Fruit fly (Drosophila melanogaster) whole organism, embryonic: ENCODE results near the gene Shmt.

ENCODE experiments used
- Blimp-1 ChIP-seq: fragments of 200-800 bp; sonication (Bioruptor generic); optimal IDR thresholded peaks from 3 replicates; lab custom pipeline; 2018; ENCODE audit warnings: missing biosample characterization, missing genetic modification characterization, mild to moderate bottlenecking, moderate library complexity, missing genetic modification reagents
- CG13624 ChIP-seq: fragments of 200-800 bp; sonication (Bioruptor generic); optimal IDR thresholded peaks from 2 replicates; lab custom pipeline; 2016; ENCODE audit warnings: missing biosample characterization, missing genetic modification characterization
- CG17328 ChIP-seq: fragments of 200-800 bp; sonication (Bioruptor generic); IDR thresholded peaks from 2 replicates; pipeline ENCODE4 v1.3.6; 2022; ENCODE audit warnings: missing biosample characterization, missing genetic modification characterization
- CG17829 ChIP-seq: fragments of 200-800 bp; optimal IDR thresholded peaks from 2 replicates; lab custom pipeline; 2019; ENCODE audit warnings: missing biosample characterization, mild to moderate bottlenecking, missing genetic modification characterization, moderate library complexity
- CG2129 ChIP-seq: fragments of 200-800 bp; sonication (Bioruptor generic); IDR thresholded peaks from 2 replicates; pipeline ENCODE4 v1.3.6; 2022; ENCODE audit warnings: missing biosample characterization, missing genetic modification characterization; ENCODE audit not compliant: partially characterized antibody
- CG30403 ChIP-seq: fragments of 200-800 bp; sonication (Bioruptor generic); optimal IDR thresholded peaks from 3 replicates; lab custom pipeline; 2016; ENCODE audit warnings: missing biosample characterization, missing genetic modification characterization
- CG3838 ChIP-seq: fragments of 200-800 bp; sonication (Bioruptor generic); optimal IDR thresholded peaks from 3 replicates; lab custom pipeline; 2016; ENCODE audit warnings: missing biosample characterization, missing genetic modification characterization
- CG3995 ChIP-seq: fragments of 200-800 bp; sonication (Bioruptor generic); optimal IDR thresholded peaks from 3 replicates; lab custom pipeline; 2016; ENCODE audit warnings: missing biosample characterization, missing genetic modification characterization
- CG4328 ChIP-seq: fragments of 200-800 bp; sonication (Bioruptor generic); optimal IDR thresholded peaks from 3 replicates; lab custom pipeline; 2017; ENCODE audit warnings: missing biosample characterization, missing genetic modification reagents, missing genetic modification characterization
- CG43689 ChIP-seq: fragments of 200-800 bp; sonication (Bioruptor generic); IDR thresholded peaks from 2 replicates; pipeline ENCODE4 v1.3.6; 2022; ENCODE audit warnings: missing biosample characterization, missing genetic modification characterization
- CG7372 ChIP-seq: fragments of 200-800 bp; sonication (Bioruptor generic); IDR thresholded peaks from 2 replicates; pipeline ENCODE4 v1.3.6; 2022; ENCODE audit warnings: missing biosample characterization, missing genetic modification characterization
- CG7963 ChIP-seq: fragments of 200-800 bp; sonication (Bioruptor generic); IDR thresholded peaks from 3 replicates; pipeline ENCODE4 v1.3.6; 2022; ENCODE audit warnings: missing biosample characterization, missing genetic modification characterization; ENCODE audit not compliant: partially characterized antibody
- CG8359 ChIP-seq: fragments of 200-800 bp; sonication (Bioruptor generic); optimal IDR thresholded peaks from 2 replicates; lab custom pipeline; 2017; ENCODE audit warnings: missing biosample characterization, mild to moderate bottlenecking, missing genetic modification characterization, borderline replicate concordance
- CG8478 ChIP-seq: fragments of >200 bp; optimal IDR thresholded peaks from 2 replicates; lab custom pipeline; 2018
- D19A ChIP-seq: fragments of 200-800 bp; optimal IDR thresholded peaks from 3 replicates; lab custom pipeline; 2019; ENCODE audit warnings: missing biosample characterization, mild to moderate bottlenecking, missing genetic modification characterization, moderate library complexity
- Dek ChIP-seq: fragments of 200-800 bp; sonication (Bioruptor generic); optimal IDR thresholded peaks from 3 replicates; lab custom pipeline; 2019; ENCODE audit warnings: missing biosample characterization, mild to moderate bottlenecking, missing genetic modification characterization, moderate library complexity
- Dfd ChIP-seq, 2 experiments: fragments of >200 bp; optimal IDR thresholded peaks; 2 replicates each; lab custom pipeline; 2017; ENCODE audit warnings: missing biosample characterization in 2 of 2, missing genetic modification characterization in 2 of 2
- H15 ChIP-seq: fragments of 200-800 bp; sonication (Bioruptor generic); IDR thresholded peaks from 3 replicates; pipeline ENCODE4 v1.3.6; 2022; ENCODE audit warnings: missing biosample characterization, missing genetic modification characterization
- H2.0 ChIP-seq: fragments of 200-800 bp; sonication (Bioruptor generic); IDR thresholded peaks from 2 replicates; pipeline ENCODE4 v1.3.6; 2022; ENCODE audit warnings: missing biosample characterization, missing genetic modification characterization
- HLH54F ChIP-seq: fragments of 200-800 bp; sonication (Bioruptor generic); optimal IDR thresholded peaks from 3 replicates; lab custom pipeline; 2016; ENCODE audit warnings: missing biosample characterization, missing genetic modification characterization
- HLHmδ ChIP-seq: fragments of 200-800 bp; sonication (Bioruptor generic); optimal IDR thresholded peaks from 2 replicates; lab custom pipeline; 2018; ENCODE audit warnings: missing biosample characterization, mild to moderate bottlenecking, missing genetic modification characterization, moderate library complexity
- Hmx ChIP-seq: fragments of 200-800 bp; sonication (Bioruptor generic); optimal IDR thresholded peaks from 2 replicates; lab custom pipeline; 2016; ENCODE audit warnings: missing biosample characterization, missing genetic modification characterization
- Hr39 ChIP-seq: fragments of >200 bp; optimal IDR thresholded peaks from 2 replicates; lab custom pipeline; 2017
- Sox102F ChIP-seq: fragments of 200-800 bp; sonication (Bioruptor generic); optimal IDR thresholded peaks from 2 replicates; lab custom pipeline; 2018; ENCODE audit warnings: missing biosample characterization, mild to moderate bottlenecking, missing genetic modification characterization, moderate library complexity
- Spps ChIP-seq: fragments of 200-800 bp; sonication (Bioruptor generic); optimal IDR thresholded peaks from 2 replicates; lab custom pipeline; 2018; ENCODE audit warnings: missing biosample characterization, mild to moderate bottlenecking, missing genetic modification characterization
- Stat92E ChIP-seq, 3 experiments: fragments of >200 bp in 2 of 3; fragments of 200-800 bp in 1 of 3; sonication (Bioruptor generic) in 1 of 3; optimal IDR thresholded peaks; 2 replicates each; lab custom pipeline; 2017 to 2019; ENCODE audit warnings: missing biosample characterization in 3 of 3, missing genetic modification characterization in 3 of 3, mild to moderate bottlenecking in 1 of 3, moderate library complexity in 1 of 3
- Usf ChIP-seq: fragments of 200-800 bp; sonication (Bioruptor generic); optimal IDR thresholded peaks from 2 replicates; lab custom pipeline; 2017; ENCODE audit warnings: missing genotype, missing biosample characterization, missing genetic modification characterization
- abd-A ChIP-seq: fragments of 200-800 bp; sonication (Bioruptor generic); optimal IDR thresholded peaks from 3 replicates; lab custom pipeline; 2019; ENCODE audit warnings: missing biosample characterization, mild to moderate bottlenecking, missing genetic modification characterization, moderate library complexity
- ato ChIP-seq: fragments of 200-800 bp; sonication (Bioruptor generic); IDR thresholded peaks from 2 replicates; pipeline ENCODE4 v1.3.6; 2022; ENCODE audit warnings: missing biosample characterization, missing genetic modification characterization; ENCODE audit not compliant: partially characterized antibody
- bcd ChIP-seq: fragments of 200-800 bp; sonication (Bioruptor generic); optimal IDR thresholded peaks from 2 replicates; lab custom pipeline; 2017; ENCODE audit warnings: missing biosample characterization, mild to moderate bottlenecking, missing genetic modification characterization
- bowl ChIP-seq: fragments of 200-800 bp; sonication (Bioruptor generic); IDR thresholded peaks from 2 replicates; pipeline ENCODE4 v1.3.6; 2022; ENCODE audit warnings: missing biosample characterization, missing genetic modification characterization
- da ChIP-seq: fragments of 200-800 bp; sonication (Bioruptor generic); optimal IDR thresholded peaks from 2 replicates; lab custom pipeline; 2016; ENCODE audit warnings: missing biosample characterization, missing genetic modification characterization
- danr ChIP-seq: fragments of 200-800 bp; sonication (Bioruptor generic); IDR thresholded peaks from 2 replicates; pipeline ENCODE4 v1.3.6; 2022; ENCODE audit warnings: missing biosample characterization, missing genetic modification characterization
- dati ChIP-seq: fragments of 200-800 bp; sonication (Bioruptor generic); IDR thresholded peaks from 2 replicates; pipeline ENCODE4 v1.3.6; 2022; ENCODE audit warnings: missing biosample characterization, missing genetic modification characterization
- fd102C ChIP-seq: fragments of 200-800 bp; sonication (Bioruptor generic); optimal IDR thresholded peaks from 2 replicates; lab custom pipeline; 2018; ENCODE audit warnings: missing biosample characterization, mild to moderate bottlenecking, missing genetic modification characterization, moderate library complexity
- hb ChIP-seq: fragments of 200-800 bp; sonication (Bioruptor generic); IDR thresholded peaks from 3 replicates; pipeline ENCODE4 v1.3.6; 2022; ENCODE audit warnings: missing biosample characterization, missing genetic modification characterization; ENCODE audit not compliant: partially characterized antibody
- hkb ChIP-seq, 2 experiments: fragments of 200-800 bp in 1 of 2; fragments of >200 bp in 1 of 2; sonication (Bioruptor generic) in 1 of 2; IDR thresholded peaks in 1 of 2; optimal IDR thresholded peaks in 1 of 2; 2 replicates each; pipeline versions ENCODE4 v1.3.6 to Lab custom; 2017 to 2022; ENCODE audit warnings: missing biosample characterization in 1 of 2, missing genetic modification characterization in 1 of 2
- kni ChIP-seq: fragments of 200-800 bp; sonication (Bioruptor generic); optimal IDR thresholded peaks from 3 replicates; lab custom pipeline; 2017; ENCODE audit warnings: mild to moderate bottlenecking, missing biosample characterization, missing genetic modification reagents, missing genetic modification characterization
- lola ChIP-seq, 3 experiments: fragments of >200 bp in 2 of 3; fragments of 200-800 bp in 1 of 3; sonication (Bioruptor generic) in 1 of 3; optimal IDR thresholded peaks; 2 replicates each; lab custom pipeline; 2017 to 2019; ENCODE audit warnings: missing biosample characterization in 3 of 3, missing genetic modification characterization in 3 of 3, mild to moderate bottlenecking in 1 of 3, moderate library complexity in 1 of 3
- mirr ChIP-seq: fragments of 200-800 bp; sonication (Bioruptor generic); optimal IDR thresholded peaks from 3 replicates; lab custom pipeline; 2018; ENCODE audit warnings: missing biosample characterization, mild to moderate bottlenecking, missing genetic modification characterization
- nerfin-1 ChIP-seq: fragments of 200-800 bp; sonication (Bioruptor generic); optimal IDR thresholded peaks from 3 replicates; lab custom pipeline; 2019; ENCODE audit warnings: missing biosample characterization, mild to moderate bottlenecking, missing genetic modification characterization, moderate library complexity
- peb ChIP-seq: fragments of 200-800 bp; sonication (Bioruptor generic); IDR thresholded peaks from 2 replicates; pipeline ENCODE4 v1.3.6; 2022; ENCODE audit warnings: missing biosample characterization, missing genetic modification characterization
- pzg ChIP-seq: fragments of 200-800 bp; sonication (Bioruptor generic); optimal IDR thresholded peaks from 3 replicates; lab custom pipeline; 2018; ENCODE audit warnings: missing biosample characterization, mild to moderate bottlenecking, missing genetic modification characterization, moderate library complexity
- salm ChIP-seq: fragments of 200-800 bp; sonication (Bioruptor generic); optimal IDR thresholded peaks from 2 replicates; lab custom pipeline; 2018; ENCODE audit warnings: missing biosample characterization, mild to moderate bottlenecking, missing genetic modification characterization
- sob ChIP-seq: fragments of 200-800 bp; sonication (Bioruptor generic); IDR thresholded peaks from 2 replicates; pipeline ENCODE4 v1.3.6; 2022; ENCODE audit warnings: missing biosample characterization, missing genetic modification characterization
- stc ChIP-seq: fragments of 200-800 bp; sonication (Bioruptor generic); IDR thresholded peaks from 2 replicates; pipeline ENCODE4 v1.3.6; 2022; ENCODE audit warnings: missing biosample characterization, missing genetic modification characterization
- tll ChIP-seq, 2 experiments: fragments of 200-800 bp in 1 of 2; fragments of >200 bp in 1 of 2; sonication (Bioruptor generic) in 1 of 2; optimal IDR thresholded peaks; 2 replicates each; lab custom pipeline; 2017 to 2019; ENCODE audit warnings: missing biosample characterization in 2 of 2, missing genetic modification characterization in 2 of 2, mild to moderate bottlenecking in 1 of 2, moderate library complexity in 1 of 2
- tna ChIP-seq: fragments of 200-800 bp; sonication (Bioruptor generic); IDR thresholded peaks from 2 replicates; pipeline ENCODE4 v1.3.6; 2022; ENCODE audit warnings: missing biosample characterization, missing genetic modification characterization; ENCODE audit not compliant: partially characterized antibody
- usp ChIP-seq: fragments of >200 bp; optimal IDR thresholded peaks from 2 replicates; lab custom pipeline; 2017; ENCODE audit warnings: missing biosample characterization, missing genetic modification characterization
- zen2 ChIP-seq: fragments of 200-800 bp; sonication (Bioruptor generic); IDR thresholded peaks from 3 replicates; pipeline ENCODE4 v1.3.6; 2022; ENCODE audit warnings: missing biosample characterization, missing genetic modification characterization; ENCODE audit not compliant: partially characterized antibody

Gene Shmt

DNA sequence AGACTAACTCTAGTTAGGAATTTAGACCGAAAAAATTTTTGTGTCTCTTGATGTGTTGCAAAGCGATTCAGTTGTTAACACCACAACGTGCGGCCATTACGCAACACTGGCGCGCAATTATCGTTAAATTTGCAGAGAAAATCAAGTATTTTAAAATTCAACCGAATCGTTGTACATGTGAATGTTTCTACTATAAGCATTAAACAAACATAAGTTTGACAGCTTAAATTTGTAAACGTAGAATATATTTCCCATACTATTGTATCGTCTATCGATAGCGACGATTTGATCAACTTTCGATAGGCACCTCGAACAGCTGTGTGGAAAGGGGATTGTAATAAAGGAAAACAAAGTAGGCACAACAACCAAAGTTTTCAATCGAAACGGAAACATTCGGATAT is 37.1 kb downstream of the Shmt start, which contains the start of the genes Usp30 and CG16721 (continued):
- no peak for TF ChIP-seq Sox102F (GFP tag; lab: Kevin White, UChicago)
- peak; percentile 66; the same call in 1 of the 2 replicates for TF ChIP-seq tna (GFP tag; lab: Robert Waterston, UW)
- TF ChIP-seq CG17829 (tag; lab: Kevin White, UChicago) = peak; percentile 18
- no peak for TF ChIP-seq da (GFP tag; lab: Kevin White, UChicago)
- no peak for TF ChIP-seq Usf (GFP tag; lab: Kevin White, UChicago)
- TF ChIP-seq nerfin-1 (tag; lab: Kevin White, UChicago) = peak; percentile 1
- peak; percentile 20 for TF ChIP-seq CG3995
- no peak for TF ChIP-seq danr (GFP tag; lab: Robert Waterston, UW)
- TF ChIP-seq CG43689 (GFP tag; lab: Robert Waterston, UW) = no peak
- TF ChIP-seq Spps (tag; lab: Kevin White, UChicago) = no peak
- no peak for TF ChIP-seq salm (tag; lab: Kevin White, UChicago)
- peak; percentile 23 for TF ChIP-seq D19A (tag; lab: Kevin White, UChicago)
- TF ChIP-seq Dfd (GFP tag; optimal IDR thresholded peaks at IDR 0.05; lab: Kevin White, UChicago) = no peak
- TF ChIP-seq abd-A (tag; lab: Kevin White, UChicago) = no peak
- no peak for TF ChIP-seq Stat92E (GFP tag; optimal IDR thresholded peaks at IDR 0.05; lab: Kevin White, UChicago)
- TF ChIP-seq mirr (GFP tag; lab: Kevin White, UChicago) = peak; percentile 43
- peak; percentile 51 for TF ChIP-seq CG30403 (GFP tag; lab: Kevin White, UChicago)
- TF ChIP-seq fd102C = no peak
- no peak for TF ChIP-seq bowl (GFP tag; lab: Robert Waterston, UW)
- no peak for TF ChIP-seq stc (GFP tag; lab: Robert Waterston, UW)
- peak; percentile 28 for TF ChIP-seq CG13624 (GFP tag; lab: Kevin White, UChicago)
- TF ChIP-seq bcd (GFP tag; lab: Kevin White, UChicago) = no peak
- no peak for TF ChIP-seq Dek (tag; lab: Kevin White, UChicago)
- no peak for TF ChIP-seq kni (GFP tag; lab: Kevin White, UChicago)
- no peak for TF ChIP-seq HLHmδ (GFP tag; lab: Kevin White, UChicago)
- TF ChIP-seq hb (GFP tag; lab: Robert Waterston, UW) = peak; percentile 55; the same call in 1 of the 3 replicates
- peak; percentile 24; the same call in 1 of the 2 replicates for TF ChIP-seq CG17328 (GFP tag; lab: Robert Waterston, UW)
- no peak for TF ChIP-seq CG3838
- TF ChIP-seq CG2129 = peak; percentile 52; the same call in 1 of the 2 replicates
- no peak for TF ChIP-seq Blimp-1
- peak; percentile 47; the same call in 1 of the 3 replicates for TF ChIP-seq zen2 (GFP tag; lab: Robert Waterston, UW)
- TF ChIP-seq lola (GFP tag; optimal IDR thresholded peaks at IDR 0.05; lab: Kevin White, UChicago) = no peak
- no peak for TF ChIP-seq peb (GFP tag; lab: Robert Waterston, UW)
- no peak for TF ChIP-seq CG8359
- no peak for TF ChIP-seq CG7372 (GFP tag; lab: Robert Waterston, UW)
- TF ChIP-seq hkb (optimal IDR thresholded peaks at IDR 0.05; lab: Kevin White, UChicago) = no peak
- TF ChIP-seq hkb (GFP tag; IDR thresholded peaks at IDR 0.05; lab: Robert Waterston, UW) = 0 out of 2 replicates have a peak, but pooled peaks have one; percentile 15
- TF ChIP-seq CG8478 (lab: Kevin White, UChicago) = no peak
- peak; percentile 13 for TF ChIP-seq CG4328 (GFP tag; lab: Kevin White, UChicago)
- TF ChIP-seq dati (GFP tag; lab: Robert Waterston, UW) = no peak
- TF ChIP-seq pzg (GFP tag; lab: Kevin White, UChicago) = peak; percentile 80
- TF ChIP-seq ato = peak; percentile 60
- TF ChIP-seq usp (GFP tag; lab: Kevin White, UChicago) = no peak
- TF ChIP-seq HLH54F (GFP tag; lab: Kevin White, UChicago) = peak; percentile 67
- TF ChIP-seq sob (GFP tag; lab: Robert Waterston, UW) = peak; percentile 68
- TF ChIP-seq Hmx = no peak
- TF ChIP-seq tll (GFP tag; optimal IDR thresholded peaks at IDR 0.05; lab: Kevin White, UChicago) = no peak
- TF ChIP-seq H2.0 (GFP tag; lab: Robert Waterston, UW) = no peak
- no peak for TF ChIP-seq H15 (GFP tag; lab: Robert Waterston, UW)
- no peak for TF ChIP-seq CG7963
- no peak for TF ChIP-seq Hr39 (lab: Kevin White, UChicago)
